Worm (Caenorhabditis elegans) whole organism, midembryonic: ENCODE data around the gene M04G7.5.

ENCODE experiments used
- T22C8.4 ChIP-seq: fragments of 200-800 bp; sonication (Bioruptor generic); IDR thresholded peaks from 2 replicates; pipeline ENCODE4 v1.3.6; 2022; ENCODE audit warnings: missing genetic modification characterization, missing compliant biosample characterization
- cog-1 ChIP-seq: sonication (generic microtip); optimal IDR thresholded peaks from 2 replicates; lab custom pipeline; 2016; ENCODE audit warnings: missing genetic modification characterization, missing compliant biosample characterization
- flt-1 ChIP-seq: fragments of 200-800 bp; sonication (Bioruptor generic); IDR thresholded peaks from 2 replicates; pipeline ENCODE4 v1.3.6; 2022; ENCODE audit warnings: missing genetic modification characterization, missing compliant biosample characterization
- klf-2 ChIP-seq: fragments of 200-800 bp; sonication (Bioruptor generic); conservative IDR thresholded peaks from 2 replicates; pipeline ENCODE4 v1.3.6; 2022; ENCODE audit warnings: missing genetic modification reagents, missing genetic modification characterization, missing compliant biosample characterization
- med-1 ChIP-seq: sonication (generic microtip); optimal IDR thresholded peaks from 2 replicates; lab custom pipeline; 2017; ENCODE audit warnings: missing genetic modification characterization, mild to moderate bottlenecking, missing compliant biosample characterization, antibody characterized with exemption, missing genetic modification reagents; ENCODE audit not compliant: insufficient read depth
- ref-1 ChIP-seq: fragments of 200-800 bp; sonication (Bioruptor generic); conservative IDR thresholded peaks from 2 replicates; pipeline ENCODE4 v1.3.6; 2022; ENCODE audit warnings: missing genetic modification reagents, missing genetic modification characterization, missing compliant biosample characterization
- tab-1 ChIP-seq: fragments of 200-800 bp; sonication (Bioruptor generic); IDR thresholded peaks from 2 replicates; pipeline ENCODE4 v1.3.6; 2022; ENCODE audit warnings: missing genetic modification characterization, missing compliant biosample characterization
- ztf-23 ChIP-seq: fragments of 200-800 bp; sonication (Bioruptor generic); IDR thresholded peaks from 2 replicates; pipeline ENCODE4 v1.3.6; 2022; ENCODE audit warnings: missing genetic modification reagents, missing genetic modification characterization, missing compliant biosample characterization
- ztf-29 ChIP-seq: fragments of 200-800 bp; sonication (Bioruptor generic); IDR thresholded peaks from 2 replicates; pipeline ENCODE4 v1.3.6; 2022; ENCODE audit warnings: missing genetic modification reagents, missing genetic modification characterization, missing compliant biosample characterization

DNA sequence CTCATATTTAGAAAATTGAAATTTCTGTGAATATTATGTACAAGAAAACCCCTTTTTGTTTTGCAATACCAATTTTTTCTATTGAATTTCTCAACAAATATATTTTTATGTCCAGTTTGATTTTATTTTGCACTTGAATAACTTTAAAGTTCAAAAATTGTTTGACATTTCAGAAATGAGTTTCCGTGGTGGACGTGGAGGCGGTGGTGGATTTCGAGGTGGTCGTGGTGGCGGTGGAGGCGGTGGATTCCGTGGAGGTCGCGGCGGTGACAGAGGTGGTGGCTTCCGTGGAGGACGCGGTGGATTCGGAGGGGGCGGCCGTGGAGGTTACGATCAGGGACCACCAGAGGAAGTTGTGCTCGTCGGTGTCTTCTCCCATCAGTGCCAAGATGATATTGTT, 28.9 kb upstream of the M04G7.5 start, which contains the start of gene garr-1:
- TF ChIP-seq ztf-29 (no peak), klf-2 (GFP tag; lab: Robert Waterston, UW) (no peak), cog-1 (tag; lab: Kevin White, UChicago) (no peak), med-1 (GFP tag; lab: Kevin White, UChicago) (no peak), flt-1 (GFP tag; lab: Robert Waterston, UW) (no peak), ref-1 (GFP tag; lab: Robert Waterston, UW) (no peak), T22C8.4 (GFP tag; lab: Robert Waterston, UW) (no peak), ztf-23 (GFP tag; lab: Robert Waterston, UW) (no peak), tab-1 (no peak)
